Worm (Caenorhabditis elegans) whole organism, L1 larva: ENCODE data around the gene asp-18.

Experiments used
- elt-2 ChIP-seq: sonication (generic microtip); optimal IDR thresholded peaks from 2 replicates; lab custom pipeline; 2016; ENCODE audit warnings: missing genetic modification characterization, mild to moderate bottlenecking, inconsistent platforms, missing compliant biosample characterization, missing genetic modification reagents
- nhr-77 ChIP-seq: fragments of 150-350 bp; optimal IDR thresholded peaks from 2 replicates; lab custom pipeline; 2014; ENCODE audit warnings: missing biosample characterization, missing genetic modification characterization
- snpc-4 ChIP-seq: fragments of 150-350 bp; optimal IDR thresholded peaks from 2 replicates; lab custom pipeline; 2014; ENCODE audit warnings: missing biosample characterization, missing genetic modification characterization

DNA sequence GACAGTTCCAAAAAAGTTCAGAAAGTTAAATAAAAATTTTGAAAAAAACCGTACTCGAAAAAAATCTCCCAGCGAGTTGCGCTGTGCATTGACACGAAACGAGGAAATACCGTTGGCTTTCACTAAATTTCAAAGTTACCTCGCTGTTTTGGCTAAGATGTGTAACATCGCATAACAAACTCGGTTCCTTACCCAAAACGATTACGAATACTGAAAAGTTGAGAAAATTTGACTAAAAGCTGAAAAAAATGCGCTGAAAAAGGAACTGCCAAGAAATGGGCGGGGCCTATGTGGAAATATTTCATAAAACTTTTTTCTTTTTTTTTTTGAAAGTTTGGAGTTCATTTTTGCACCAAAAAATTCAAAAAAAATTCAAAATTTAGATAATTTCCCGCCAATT is 12.1 kb downstream of the asp-18 start:
- TF ChIP-seq elt-2 (tag; lab: Kevin White, UChicago): no peak
- no peak for TF ChIP-seq snpc-4 (tag; lab: Kevin White, UChicago)
- no peak for TF ChIP-seq nhr-77
